Worm (Caenorhabditis elegans) whole organism, mixed stage, embryonic: ENCODE results near the gene C07H6.2.

Source experiments
- M03D4.4 ChIP-seq: sonication (generic microtip); optimal IDR thresholded peaks from 2 replicates; lab custom pipeline; 2017; ENCODE audit warnings: mild to moderate bottlenecking, missing genetic modification characterization, missing compliant biosample characterization
- bed-3 ChIP-seq: fragments of 200-800 bp; sonication (Bioruptor generic); optimal IDR thresholded peaks from 3 replicates; lab custom pipeline; 2018; ENCODE audit warnings: mild to moderate bottlenecking, missing genetic modification characterization, moderate library complexity, missing compliant biosample characterization
- blmp-1 ChIP-seq: fragments of 150-350 bp; optimal IDR thresholded peaks from 2 replicates; lab custom pipeline; 2014; ENCODE audit warnings: missing biosample characterization, missing genetic modification characterization
- ceh-39 ChIP-seq: fragments of 150-350 bp; optimal IDR thresholded peaks from 2 replicates; lab custom pipeline; 2014; ENCODE audit warnings: missing biosample characterization, missing genetic modification characterization
- ceh-43 ChIP-seq: fragments of 200-800 bp; sonication (Bioruptor generic); optimal IDR thresholded peaks from 2 replicates; lab custom pipeline; 2018; ENCODE audit warnings: mild to moderate bottlenecking, missing genetic modification characterization, moderate library complexity, missing compliant biosample characterization
- ceh-83 ChIP-seq: fragments of 200-800 bp; sonication (Bioruptor generic); optimal IDR thresholded peaks from 2 replicates; lab custom pipeline; 2018; ENCODE audit warnings: mild to moderate bottlenecking, missing genetic modification characterization, missing compliant biosample characterization
- ces-1 ChIP-seq: fragments of 150-350 bp; optimal IDR thresholded peaks from 2 replicates; lab custom pipeline; 2014; ENCODE audit warnings: missing biosample characterization, missing genetic modification reagents, missing genetic modification characterization
- cnd-1 ChIP-seq: fragments of 200-800 bp; sonication (Bioruptor generic); optimal IDR thresholded peaks from 2 replicates; lab custom pipeline; 2018; ENCODE audit warnings: mild to moderate bottlenecking, missing genetic modification characterization, missing compliant biosample characterization
- drap-1 ChIP-seq: fragments of 200-800 bp; sonication (Bioruptor generic); optimal IDR thresholded peaks from 3 replicates; lab custom pipeline; 2018; ENCODE audit warnings: mild to moderate bottlenecking, missing genetic modification characterization, missing compliant biosample characterization
- elt-1 ChIP-seq: sonication (generic microtip); optimal IDR thresholded peaks from 2 replicates; lab custom pipeline; 2017; ENCODE audit warnings: missing genetic modification characterization, mild to moderate bottlenecking, missing compliant biosample characterization, antibody characterized with exemption, moderate library complexity, borderline replicate concordance; ENCODE audit not compliant: insufficient read depth
- elt-3 ChIP-seq: fragments of 150-350 bp; optimal IDR thresholded peaks from 2 replicates; lab custom pipeline; 2014; ENCODE audit warnings: missing biosample characterization, missing genetic modification characterization
- flh-1 ChIP-seq: fragments of 200-800 bp; sonication (Bioruptor generic); optimal IDR thresholded peaks from 2 replicates; lab custom pipeline; 2018; ENCODE audit warnings: mild to moderate bottlenecking, missing genetic modification characterization, moderate library complexity, missing compliant biosample characterization
- ham-2 ChIP-seq: fragments of 200-800 bp; sonication (Bioruptor generic); optimal IDR thresholded peaks from 2 replicates; lab custom pipeline; 2018; ENCODE audit warnings: mild to moderate bottlenecking, missing genetic modification characterization, missing compliant biosample characterization
- hlh-1 ChIP-seq: fragments of 150-350 bp; optimal IDR thresholded peaks from 2 replicates; lab custom pipeline; 2014; ENCODE audit warnings: missing biosample characterization, missing genetic modification reagents, missing genetic modification characterization
- lin-13 ChIP-seq: fragments of 150-350 bp; optimal IDR thresholded peaks from 2 replicates; lab custom pipeline; 2014; ENCODE audit warnings: missing biosample characterization, missing genetic modification characterization
- lin-32 ChIP-seq: fragments of 200-800 bp; sonication (Bioruptor generic); optimal IDR thresholded peaks from 2 replicates; lab custom pipeline; 2018; ENCODE audit warnings: mild to moderate bottlenecking, missing genetic modification characterization, missing compliant biosample characterization
- lsy-2 ChIP-seq: fragments of 150-350 bp; optimal IDR thresholded peaks from 2 replicates; lab custom pipeline; 2014; ENCODE audit warnings: missing biosample characterization, missing genetic modification characterization
- mab-5 ChIP-seq: fragments of 150-350 bp; optimal IDR thresholded peaks from 2 replicates; lab custom pipeline; 2014; ENCODE audit warnings: missing biosample characterization, missing genetic modification characterization
- mep-1 ChIP-seq: fragments of 150-350 bp; optimal IDR thresholded peaks from 2 replicates; lab custom pipeline; 2017; ENCODE audit warnings: missing biosample characterization, missing genetic modification reagents, missing genetic modification characterization, inconsistent platforms
- mls-2 ChIP-seq: sonication (generic microtip); optimal IDR thresholded peaks from 2 replicates; lab custom pipeline; 2016; ENCODE audit warnings: mild to moderate bottlenecking, missing genetic modification characterization, moderate library complexity, missing compliant biosample characterization
- nhr-12 ChIP-seq: fragments of 150-350 bp; optimal IDR thresholded peaks from 2 replicates; lab custom pipeline; 2014; ENCODE audit warnings: missing biosample characterization, missing genetic modification characterization
- nhr-2 ChIP-seq: fragments of 150-350 bp; optimal IDR thresholded peaks from 2 replicates; lab custom pipeline; 2014; ENCODE audit warnings: missing biosample characterization, missing genetic modification characterization
- nhr-237 ChIP-seq: fragments of 150-350 bp; optimal IDR thresholded peaks from 2 replicates; lab custom pipeline; 2014; ENCODE audit warnings: missing biosample characterization, missing genetic modification characterization
- nhr-28 ChIP-seq: fragments of 150-350 bp; optimal IDR thresholded peaks from 2 replicates; lab custom pipeline; 2014; ENCODE audit warnings: missing biosample characterization, missing genetic modification characterization
- nhr-76 ChIP-seq: sonication (generic microtip); optimal IDR thresholded peaks from 2 replicates; lab custom pipeline; 2017; ENCODE audit warnings: missing biosample characterization, missing genetic modification characterization
- pha-4 ChIP-seq: fragments of 150-350 bp; optimal IDR thresholded peaks from 2 replicates; lab custom pipeline; 2018; ENCODE audit warnings: missing biosample characterization, missing genetic modification reagents, missing genetic modification characterization
- sem-2 ChIP-seq: fragments of 200-800 bp; sonication (Bioruptor generic); optimal IDR thresholded peaks from 2 replicates; lab custom pipeline; 2018; ENCODE audit warnings: mild to moderate bottlenecking, missing genetic modification characterization, missing compliant biosample characterization
- snpc-4 ChIP-seq: fragments of 150-350 bp; optimal IDR thresholded peaks from 2 replicates; lab custom pipeline; 2014; ENCODE audit warnings: missing biosample characterization, missing genetic modification characterization
- sptf-1 ChIP-seq: sonication (generic microtip); optimal IDR thresholded peaks from 2 replicates; lab custom pipeline; 2017; ENCODE audit warnings: mild to moderate bottlenecking, missing genetic modification characterization, moderate library complexity, missing compliant biosample characterization
- tbx-8 ChIP-seq: fragments of 200-800 bp; sonication (Bioruptor generic); optimal IDR thresholded peaks from 2 replicates; lab custom pipeline; 2018; ENCODE audit warnings: mild to moderate bottlenecking, missing genetic modification characterization, moderate library complexity, missing compliant biosample characterization
- unc-120 ChIP-seq: sonication (generic microtip); optimal IDR thresholded peaks from 2 replicates; lab custom pipeline; 2017; ENCODE audit warnings: missing genetic modification characterization, missing compliant biosample characterization; ENCODE audit not compliant: poor library complexity, severe bottlenecking
- unc-39 ChIP-seq: fragments of 150-350 bp; optimal IDR thresholded peaks from 2 replicates; lab custom pipeline; 2014; ENCODE audit warnings: missing biosample characterization, missing genetic modification characterization
- unc-62 ChIP-seq: fragments of 150-350 bp; optimal IDR thresholded peaks from 2 replicates; lab custom pipeline; 2014; ENCODE audit warnings: missing biosample characterization, missing genetic modification reagents, missing genetic modification characterization
- zip-8 ChIP-seq: fragments of 150-350 bp; optimal IDR thresholded peaks from 2 replicates; lab custom pipeline; 2014; ENCODE audit warnings: missing biosample characterization, missing genetic modification characterization
- ztf-11 ChIP-seq: fragments of 150-350 bp; optimal IDR thresholded peaks from 2 replicates; lab custom pipeline; 2014; ENCODE audit warnings: missing biosample characterization, missing genetic modification characterization

C07H6.2 gene

DNA sequence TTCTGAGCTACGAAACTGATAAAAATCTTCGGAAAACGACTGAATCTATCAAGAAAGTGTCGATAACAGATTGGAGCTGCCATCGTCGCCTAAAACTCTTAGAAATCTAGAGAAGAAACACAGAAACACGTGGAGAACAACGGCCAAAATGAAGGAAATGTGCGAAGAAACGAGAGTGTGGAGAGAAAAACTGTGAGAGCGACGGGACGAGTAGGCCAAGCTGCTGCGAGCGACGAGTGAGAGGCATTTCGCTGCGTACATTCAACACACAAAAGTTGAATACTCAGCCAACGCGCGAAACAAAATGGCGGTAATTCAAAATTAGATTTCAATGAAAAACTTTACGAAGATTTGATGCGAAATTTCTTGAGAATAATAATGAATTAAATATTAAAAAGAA, 22.5 kb upstream of the C07H6.2 start:
- TF ChIP-seq unc-62 (peak; percentile 46), ceh-83 (GFP tag; lab: Kevin White, UChicago) (no peak), lin-13 (tag; lab: Kevin White, UChicago) (peak; percentile 92), ces-1 (peak; percentile 85), flh-1 (GFP tag; lab: Kevin White, UChicago) (no peak), elt-3 (tag; lab: Kevin White, UChicago) (peak; percentile 24), unc-120 (peak; percentile 23), mab-5 (tag; lab: Kevin White, UChicago) (no peak), blmp-1 (tag; lab: Kevin White, UChicago) (no peak), nhr-237 (tag; lab: Kevin White, UChicago) (peak; percentile 78), lin-32 (no peak), nhr-28 (tag; lab: Kevin White, UChicago) (no peak), ham-2 (GFP tag; lab: Kevin White, UChicago) (peak; percentile 65), nhr-2 (tag; lab: Kevin White, UChicago) (no peak), zip-8 (tag; lab: Kevin White, UChicago) (no peak), mls-2 (tag; lab: Kevin White, UChicago) (no peak), elt-1 (no peak), drap-1 (GFP tag; lab: Kevin White, UChicago) (peak; percentile 57), mep-1 (tag; lab: Kevin White, UChicago) (peak; percentile 97), ztf-11 (tag; lab: Kevin White, UChicago) (peak; percentile 41), snpc-4 (no peak), ceh-43 (GFP tag; lab: Kevin White, UChicago) (peak; percentile 49), unc-39 (no peak), sptf-1 (tag; lab: Kevin White, UChicago) (peak; percentile 60), cnd-1 (tag; lab: Kevin White, UChicago) (peak; percentile 19), bed-3 (GFP tag; lab: Kevin White, UChicago) (no peak), lsy-2 (tag; lab: Kevin White, UChicago) (peak; percentile 83), nhr-12 (tag; lab: Kevin White, UChicago) (no peak), sem-2 (no peak), M03D4.4 (peak; percentile 3), ceh-39 (peak; percentile 28), tbx-8 (GFP tag; lab: Kevin White, UChicago) (no peak), hlh-1 (tag; lab: Kevin White, UChicago) (peak; percentile 57), nhr-76 (no peak), pha-4 (tag; lab: Kevin White, UChicago) (peak; percentile 78)

DNA sequence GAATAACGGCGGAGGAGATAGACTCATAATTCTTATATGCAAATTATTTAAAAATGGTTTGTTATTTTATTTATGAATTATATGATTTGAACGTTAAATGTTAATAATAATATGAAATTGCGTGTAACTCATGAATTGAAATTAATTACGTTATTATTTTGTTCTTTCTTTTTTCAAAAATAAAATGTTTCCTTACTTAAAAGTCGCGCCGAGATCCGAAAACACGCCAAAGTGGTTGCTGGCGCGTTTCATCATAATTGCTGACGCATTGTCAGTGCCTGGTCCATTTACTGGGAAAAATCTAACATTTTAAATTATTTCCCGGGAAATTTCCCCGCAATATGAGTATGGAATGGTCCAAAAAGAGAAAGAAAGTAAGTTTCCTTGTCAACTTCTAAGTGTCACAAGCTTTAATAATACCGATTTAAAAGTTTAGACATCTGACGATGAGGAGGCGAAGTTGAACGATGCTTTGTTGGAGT, 21.3 kb upstream of the C07H6.2 start, which contains the start of the genes C07H6.9 and sap-140:
Gene C07H6.9, minus strand, starts transcription at position 51 of the 482 bp plus-strand sequence.
Gene sap-140, plus strand, starts transcription at position 318 of the 482 bp plus-strand sequence.
- TF ChIP-seq pha-4 (tag; lab: Kevin White, UChicago) (peak; percentile 64), lsy-2 (tag; lab: Kevin White, UChicago) (peak; percentile 70), lin-13 (tag; lab: Kevin White, UChicago) (peak; percentile 88), ceh-43 (GFP tag; lab: Kevin White, UChicago) (peak; percentile 20), zip-8 (tag; lab: Kevin White, UChicago) (no peak), nhr-237 (tag; lab: Kevin White, UChicago) (peak; percentile 25), lin-32 (no peak), mep-1 (tag; lab: Kevin White, UChicago) (peak; percentile 79), ces-1 (peak; percentile 68), nhr-2 (tag; lab: Kevin White, UChicago) (no peak), tbx-8 (GFP tag; lab: Kevin White, UChicago) (no peak)

DNA sequence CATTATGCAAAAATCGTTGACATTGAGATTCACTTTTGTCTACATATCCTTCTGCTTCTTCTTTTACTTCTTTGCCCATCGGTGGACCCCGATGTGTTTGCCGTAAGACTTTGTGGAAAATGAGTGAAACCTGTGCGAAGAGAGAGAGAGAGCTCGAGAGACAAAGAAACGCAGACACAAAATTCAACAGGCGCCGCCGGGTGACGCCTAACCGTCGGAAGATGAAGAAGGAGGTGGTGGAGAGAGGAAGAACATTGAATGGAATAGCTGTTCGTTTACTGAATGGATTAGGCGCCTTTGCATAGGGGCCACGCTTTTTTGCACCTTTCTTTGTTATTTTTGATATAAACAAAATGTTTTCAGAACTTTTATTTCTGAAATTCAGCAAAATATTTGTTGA, 13.8 kb upstream of the C07H6.2 start:
- TF ChIP-seq hlh-1 (tag; lab: Kevin White, UChicago) (peak; percentile 34), flh-1 (GFP tag; lab: Kevin White, UChicago) (no peak)
